Fruit fly (Drosophila melanogaster) whole organism, pupa: ENCODE results near the gene CG13123.

ENCODE experiments used
- CG10348 ChIP-seq: fragments of 200-800 bp; sonication (Bioruptor generic); IDR thresholded peaks from 2 replicates; pipeline ENCODE4 v1.3.6; 2022; ENCODE audit warnings: missing biosample characterization, missing genetic modification characterization
- CG13204 ChIP-seq: fragments of 200-800 bp; sonication (Bioruptor generic); optimal IDR thresholded peaks from 2 replicates; lab custom pipeline; 2018; ENCODE audit warnings: missing biosample characterization, mild to moderate bottlenecking, missing genetic modification characterization, moderate library complexity
- CG14655 ChIP-seq: fragments of 200-800 bp; sonication (Bioruptor generic); optimal IDR thresholded peaks from 3 replicates; lab custom pipeline; 2017; ENCODE audit warnings: mild to moderate bottlenecking, missing biosample characterization, missing genetic modification reagents, missing genetic modification characterization
- CG17806 ChIP-seq: fragments of 200-800 bp; sonication (Bioruptor generic); optimal IDR thresholded peaks from 2 replicates; lab custom pipeline; 2018; ENCODE audit warnings: missing biosample characterization, mild to moderate bottlenecking, missing genetic modification characterization, moderate library complexity
- CG32121 ChIP-seq: fragments of 200-800 bp; sonication (Bioruptor generic); IDR thresholded peaks from 2 replicates; pipeline ENCODE4 v1.3.6; 2022; ENCODE audit warnings: missing biosample characterization, missing genetic modification characterization
- CG34367 ChIP-seq: fragments of 200-800 bp; sonication (Bioruptor generic); optimal IDR thresholded peaks from 2 replicates; lab custom pipeline; 2018; ENCODE audit warnings: missing biosample characterization, mild to moderate bottlenecking, missing genetic modification characterization
- CG4496 ChIP-seq: fragments of 200-800 bp; sonication (Bioruptor generic); IDR thresholded peaks from 3 replicates; pipeline ENCODE4 v1.3.6; 2022; ENCODE audit warnings: missing biosample characterization, missing genetic modification characterization
- CG8301 ChIP-seq: fragments of 200-800 bp; sonication (Bioruptor generic); optimal IDR thresholded peaks from 2 replicates; lab custom pipeline; 2018; ENCODE audit warnings: missing biosample characterization, mild to moderate bottlenecking, missing genetic modification characterization
- Ets98B ChIP-seq: fragments of 200-800 bp; sonication (Bioruptor generic); IDR thresholded peaks from 2 replicates; pipeline ENCODE4 v1.3.6; 2022; ENCODE audit warnings: missing biosample characterization, missing genetic modification characterization
- Pif1A ChIP-seq: fragments of 200-800 bp; sonication (Bioruptor generic); optimal IDR thresholded peaks from 3 replicates; lab custom pipeline; 2016; ENCODE audit warnings: missing biosample characterization, missing genetic modification characterization
- Pif1B ChIP-seq: fragments of 200-800 bp; sonication (Bioruptor generic); optimal IDR thresholded peaks from 3 replicates; lab custom pipeline; 2016; ENCODE audit warnings: missing biosample characterization, missing genetic modification characterization
- Snoo ChIP-seq: fragments of 200-800 bp; sonication (Bioruptor generic); optimal IDR thresholded peaks from 3 replicates; lab custom pipeline; 2017; ENCODE audit warnings: missing biosample characterization, mild to moderate bottlenecking, missing genetic modification characterization, inconsistent platforms
- fd96Ca ChIP-seq: fragments of 200-800 bp; sonication (Bioruptor generic); IDR thresholded peaks from 3 replicates; pipeline ENCODE4 v1.3.6; 2022; ENCODE audit warnings: missing biosample characterization, missing genetic modification characterization
- gl ChIP-seq: fragments of 200-800 bp; sonication (Bioruptor generic); optimal IDR thresholded peaks from 2 replicates; lab custom pipeline; 2018; ENCODE audit warnings: missing biosample characterization, mild to moderate bottlenecking, missing genetic modification characterization

CG13123 gene

DNA sequence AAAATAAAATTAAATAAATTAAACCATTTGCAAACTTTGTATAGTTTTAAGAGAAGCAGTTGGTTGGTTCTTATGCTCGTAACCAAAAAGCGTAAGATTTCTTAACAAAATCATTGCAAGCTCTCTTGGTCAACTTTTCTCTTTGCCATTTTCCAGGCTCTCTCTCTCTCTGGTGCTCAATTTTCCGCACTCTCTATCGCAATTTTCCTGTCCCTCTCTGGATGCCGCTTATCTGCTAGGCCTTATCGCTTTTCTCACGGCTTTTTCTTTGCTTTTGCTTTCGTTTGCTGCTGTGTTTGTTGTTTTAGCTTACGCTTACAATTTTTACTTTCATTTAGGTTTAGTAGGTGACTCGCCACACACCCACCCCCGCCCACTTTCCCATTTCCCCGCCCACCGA, 48.3 kb downstream of the CG13123 start:
- TF ChIP-seq CG14655 (peak; percentile 43), CG10348 (no peak), CG8301 (peak; percentile 12), fd96Ca (0 out of 3 replicates have a peak, but pooled peaks have one; percentile 23)
- TF ChIP-seq, all 21 proteins: peak for 3

DNA sequence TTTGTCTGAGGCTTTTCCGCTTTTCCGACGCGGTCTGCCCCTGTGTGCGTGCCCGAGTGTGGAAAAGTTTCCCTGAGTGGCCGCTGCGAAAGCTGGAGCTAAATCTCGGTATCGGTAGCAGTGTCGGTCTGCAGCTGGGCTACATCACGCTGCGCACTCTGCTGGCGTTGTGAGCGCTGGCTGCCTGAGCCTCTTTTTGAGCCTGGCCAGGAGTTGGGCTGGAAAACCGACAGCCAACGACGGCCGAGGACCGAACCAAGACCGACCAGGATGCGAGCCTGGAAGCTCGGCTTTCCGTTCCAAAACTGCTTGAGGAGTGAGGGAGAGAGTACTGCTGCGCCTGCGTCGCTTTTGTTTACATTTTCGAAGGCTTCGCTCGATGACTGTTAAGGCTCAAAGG, 49.1 kb downstream of the CG13123 start:
- no peak for TF ChIP-seq CG13204 (GFP tag; lab: Kevin White, UChicago)
- no peak for TF ChIP-seq Snoo
- no peak for TF ChIP-seq CG32121 (GFP tag; lab: Robert Waterston, UW)
- no peak for TF ChIP-seq CG17806 (tag; lab: Kevin White, UChicago)
- no peak for TF ChIP-seq CG34367
- TF ChIP-seq Pif1B, result no peak
- no peak for TF ChIP-seq CG4496 (GFP tag; lab: Robert Waterston, UW)
- no peak for TF ChIP-seq CG10348
- no peak for TF ChIP-seq CG8301
- TF ChIP-seq Ets98B (GFP tag; lab: Robert Waterston, UW), result no peak
- no peak for TF ChIP-seq Pif1A (GFP tag; lab: Kevin White, UChicago)
- TF ChIP-seq CG14655, result no peak
- no peak for TF ChIP-seq gl
